Worm (Caenorhabditis elegans) whole organism, late embryonic: Measurements from ENCODE around the gene nhr-135.

Source experiments
- F13H6.1 ChIP-seq: sonication (generic microtip); optimal IDR thresholded peaks from 2 replicates; lab custom pipeline; 2016; ENCODE audit warnings: missing genetic modification characterization, missing compliant biosample characterization
- T23F11.4 ChIP-seq: fragments of 200-800 bp; sonication (Bioruptor generic); optimal IDR thresholded peaks from 2 replicates; lab custom pipeline; 2018; ENCODE audit warnings: mild to moderate bottlenecking, missing genetic modification characterization, missing compliant biosample characterization
- ahr-1 ChIP-seq: sonication (generic microtip); optimal IDR thresholded peaks from 2 replicates; lab custom pipeline; 2016; ENCODE audit warnings: missing genetic modification characterization, missing compliant biosample characterization
- ama-1 ChIP-seq: fragments of 150-350 bp; optimal IDR thresholded peaks from 2 replicates; lab custom pipeline; 2014
- ceh-18 ChIP-seq: sonication (generic microtip); optimal IDR thresholded peaks from 2 replicates; lab custom pipeline; 2016; ENCODE audit warnings: missing genetic modification characterization, missing compliant biosample characterization
- ceh-19 ChIP-seq: fragments of 200-800 bp; sonication (Bioruptor generic); optimal IDR thresholded peaks from 2 replicates; lab custom pipeline; 2018; ENCODE audit warnings: mild to moderate bottlenecking, missing genetic modification characterization, missing compliant biosample characterization
- ceh-2 ChIP-seq: sonication (generic microtip); optimal IDR thresholded peaks from 2 replicates; lab custom pipeline; 2016; ENCODE audit warnings: missing genotype, missing genetic modification characterization, missing compliant biosample characterization
- ceh-30 ChIP-seq: fragments of 150-350 bp; optimal IDR thresholded peaks from 2 replicates; lab custom pipeline; 2014; ENCODE audit warnings: missing biosample characterization, missing genetic modification characterization
- ceh-45 ChIP-seq: fragments of 200-800 bp; sonication (Bioruptor generic); IDR thresholded peaks from 2 replicates; pipeline ENCODE4 v1.3.6; 2022; ENCODE audit warnings: missing genetic modification reagents, missing genetic modification characterization, missing compliant biosample characterization
- ceh-9 ChIP-seq: sonication (generic microtip); optimal IDR thresholded peaks from 2 replicates; lab custom pipeline; 2016; ENCODE audit warnings: mild to moderate bottlenecking, missing genetic modification characterization, inconsistent platforms, missing compliant biosample characterization
- dmd-4 ChIP-seq: sonication (generic microtip); optimal IDR thresholded peaks from 2 replicates; lab custom pipeline; 2016; ENCODE audit warnings: borderline replicate concordance, missing genetic modification characterization, missing compliant biosample characterization
- dve-1 ChIP-seq: sonication (generic microtip); optimal IDR thresholded peaks from 2 replicates; lab custom pipeline; 2017; ENCODE audit warnings: antibody characterized with exemption, mild to moderate bottlenecking, missing genetic modification characterization, missing compliant biosample characterization
- elt-2 ChIP-seq: sonication (generic microtip); optimal IDR thresholded peaks from 2 replicates; lab custom pipeline; 2016; ENCODE audit warnings: missing genetic modification reagents, missing genetic modification characterization, missing compliant biosample characterization
- elt-4 ChIP-seq: sonication (generic microtip); optimal IDR thresholded peaks from 2 replicates; lab custom pipeline; 2016; ENCODE audit warnings: missing genetic modification characterization, missing compliant biosample characterization
- fax-1 ChIP-seq: sonication (generic microtip); optimal IDR thresholded peaks from 2 replicates; lab custom pipeline; 2016; ENCODE audit warnings: missing genotype, missing genetic modification characterization, missing compliant biosample characterization
- fkh-10 ChIP-seq: fragments of 150-350 bp; optimal IDR thresholded peaks from 2 replicates; lab custom pipeline; 2014; ENCODE audit warnings: missing biosample characterization, missing genetic modification reagents, missing genetic modification characterization
- fkh-6 ChIP-seq: sonication (generic microtip); optimal IDR thresholded peaks from 2 replicates; lab custom pipeline; 2016; ENCODE audit warnings: missing genetic modification characterization, missing compliant biosample characterization
- gmeb-2 ChIP-seq: sonication (generic microtip); optimal IDR thresholded peaks from 2 replicates; lab custom pipeline; 2016; ENCODE audit warnings: missing genetic modification characterization, inconsistent platforms, missing compliant biosample characterization
- hlh-15 ChIP-seq: sonication (generic microtip); optimal IDR thresholded peaks from 2 replicates; lab custom pipeline; 2016; ENCODE audit warnings: missing genetic modification characterization, missing compliant biosample characterization
- hlh-6 ChIP-seq: sonication (generic microtip); optimal IDR thresholded peaks from 2 replicates; lab custom pipeline; 2016; ENCODE audit warnings: missing genotype, missing genetic modification characterization, missing compliant biosample characterization
- madf-2 ChIP-seq: sonication (generic microtip); optimal IDR thresholded peaks from 2 replicates; lab custom pipeline; 2017; ENCODE audit warnings: missing genetic modification characterization, missing compliant biosample characterization
- nfya-1 ChIP-seq: sonication (generic microtip); optimal IDR thresholded peaks from 2 replicates; lab custom pipeline; 2017; ENCODE audit warnings: missing genetic modification characterization, mild to moderate bottlenecking, missing compliant biosample characterization, antibody characterized with exemption, moderate library complexity
- nhr-11 ChIP-seq: fragments of 150-350 bp; optimal IDR thresholded peaks from 2 replicates; lab custom pipeline; 2014; ENCODE audit warnings: missing biosample characterization, missing genetic modification characterization
- nhr-232 ChIP-seq: sonication (generic microtip); optimal IDR thresholded peaks from 2 replicates; lab custom pipeline; 2016; ENCODE audit warnings: missing genetic modification characterization, missing compliant biosample characterization
- npax-4 ChIP-seq: sonication (generic microtip); optimal IDR thresholded peaks from 2 replicates; lab custom pipeline; 2016; ENCODE audit warnings: missing genetic modification characterization, missing compliant biosample characterization
- odd-2 ChIP-seq: sonication (generic microtip); optimal IDR thresholded peaks from 2 replicates; lab custom pipeline; 2017; ENCODE audit warnings: antibody characterized with exemption, mild to moderate bottlenecking, missing genetic modification characterization, missing compliant biosample characterization
- pha-4 ChIP-seq: fragments of 150-350 bp; optimal IDR thresholded peaks from 2 replicates; lab custom pipeline; 2018; ENCODE audit warnings: missing biosample characterization, missing genetic modification reagents, missing genetic modification characterization
- pros-1 ChIP-seq: fragments of 150-350 bp; optimal IDR thresholded peaks from 2 replicates; lab custom pipeline; 2014; ENCODE audit warnings: missing biosample characterization, missing genetic modification reagents, missing genetic modification characterization
- rnt-1 ChIP-seq: sonication (generic microtip); optimal IDR thresholded peaks from 2 replicates; lab custom pipeline; 2016; ENCODE audit warnings: missing genetic modification characterization, missing compliant biosample characterization
- sdc-2 ChIP-seq: sonication (generic microtip); optimal IDR thresholded peaks from 2 replicates; lab custom pipeline; 2016; ENCODE audit warnings: missing genotype, missing genetic modification characterization, missing compliant biosample characterization
- sox-2 ChIP-seq: fragments of 200-800 bp; sonication (Bioruptor generic); IDR thresholded peaks from 2 replicates; pipeline ENCODE4 v1.3.6; 2022; ENCODE audit warnings: missing genetic modification reagents, missing genetic modification characterization, missing compliant biosample characterization
- tbx-2 ChIP-seq: sonication (generic microtip); optimal IDR thresholded peaks from 2 replicates; lab custom pipeline; 2016; ENCODE audit warnings: missing genetic modification characterization, missing compliant biosample characterization
- unc-3 ChIP-seq, 2 experiments: fragments of 200-800 bp in 1 of 2; sonication (Bioruptor generic) in 1 of 2; sonication (generic microtip) in 1 of 2; conservative IDR thresholded peaks in 1 of 2; optimal IDR thresholded peaks in 1 of 2; 2 replicates each; pipeline versions ENCODE4 v1.3.6 to Lab custom; 2016 to 2022; ENCODE audit warnings: missing compliant biosample characterization in 2 of 2, missing genetic modification characterization in 2 of 2, missing genetic modification reagents in 1 of 2
- unc-42 ChIP-seq: sonication (generic microtip); optimal IDR thresholded peaks from 2 replicates; lab custom pipeline; 2016; ENCODE audit warnings: missing genotype, missing genetic modification characterization, missing compliant biosample characterization
- zip-5 ChIP-seq: sonication (generic microtip); optimal IDR thresholded peaks from 2 replicates; lab custom pipeline; 2016; ENCODE audit warnings: missing genetic modification characterization, missing compliant biosample characterization
- ztf-16 ChIP-seq: sonication (generic microtip); optimal IDR thresholded peaks from 2 replicates; lab custom pipeline; 2017; ENCODE audit warnings: missing genetic modification characterization, missing compliant biosample characterization

nhr-135 gene

ce11 chrV:7093720-7094401, at the start of gene nhr-135:
Gene nhr-135 (minus strand): TSS chrV:7093770.
- peak; percentile 8 for TF ChIP-seq elt-2
- no peak for TF ChIP-seq unc-3 (GFP tag; conservative IDR thresholded peaks at IDR 0.05; lab: Robert Waterston, UW)
- no peak for TF ChIP-seq unc-3 (tag; optimal IDR thresholded peaks at IDR 0.05; lab: Kevin White, UChicago)

- no peak for TF ChIP-seq ceh-18 (tag; lab: Kevin White, UChicago)
- TF ChIP-seq ama-1 = no peak
- TF ChIP-seq fkh-10 (GFP tag; lab: Kevin White, UChicago) = no peak
- peak; percentile 0 for TF ChIP-seq elt-2
Measured at ce11 chrV:7142661-7143060, 49.1 kb upstream of the nhr-135 start.

ce11 chrV:7141864-7142263, 48.3 kb upstream of the nhr-135 start, which contains the start of gene ugt-40:
Gene ugt-40 (minus strand): TSS chrV:7141964.
- no peak for TF ChIP-seq dve-1
- no peak for TF ChIP-seq ceh-19 (GFP tag; lab: Kevin White, UChicago)
- no peak for TF ChIP-seq sox-2 (GFP tag; lab: Robert Waterston, UW)
- TF ChIP-seq unc-42 (tag; lab: Kevin White, UChicago) = no peak
- TF ChIP-seq nfya-1 (tag; lab: Kevin White, UChicago) = no peak
- TF ChIP-seq ceh-45 = no peak
- TF ChIP-seq nhr-232 (tag; lab: Kevin White, UChicago) = no peak
- TF ChIP-seq T23F11.4 (GFP tag; lab: Kevin White, UChicago) = no peak
- TF ChIP-seq npax-4 (tag; lab: Kevin White, UChicago) = no peak
- no peak for TF ChIP-seq madf-2 (tag; lab: Kevin White, UChicago)
- no peak for TF ChIP-seq dmd-4 (tag; lab: Kevin White, UChicago)
- no peak for TF ChIP-seq elt-4
- TF ChIP-seq odd-2 (tag; lab: Kevin White, UChicago) = no peak
- TF ChIP-seq nhr-11 (tag; lab: Kevin White, UChicago) = no peak
- TF ChIP-seq gmeb-2 (tag; lab: Kevin White, UChicago) = no peak

ce11 chrV:7140368-7140767, 46.8 kb upstream of the nhr-135 start:
- TF ChIP-seq ceh-9 (tag; lab: Kevin White, UChicago) = no peak
- no peak for TF ChIP-seq pros-1
- TF ChIP-seq hlh-15 (tag; lab: Kevin White, UChicago) = no peak
- no peak for TF ChIP-seq sdc-2
- TF ChIP-seq F13H6.1 (tag; lab: Kevin White, UChicago) = no peak
- TF ChIP-seq pha-4 (tag; lab: Kevin White, UChicago) = no peak
- no peak for TF ChIP-seq nhr-11 (tag; lab: Kevin White, UChicago)
- TF ChIP-seq rnt-1 (tag; lab: Kevin White, UChicago) = no peak

ce11 chrV:7138320-7138719, 44.8 kb upstream of the nhr-135 start, which contains the start of gene str-112:
Gene str-112 (minus strand): TSS chrV:7138420.
- TF ChIP-seq hlh-6 = no peak

ce11 chrV:7136859-7137258, 43.3 kb upstream of the nhr-135 start:
- TF ChIP-seq zip-5 (tag; lab: Kevin White, UChicago) = no peak
- no peak for TF ChIP-seq pha-4 (tag; lab: Kevin White, UChicago)
- TF ChIP-seq ahr-1 (tag; lab: Kevin White, UChicago) = no peak
- TF ChIP-seq unc-42 (tag; lab: Kevin White, UChicago) = no peak
- no peak for TF ChIP-seq nhr-232 (tag; lab: Kevin White, UChicago)
- TF ChIP-seq rnt-1 (tag; lab: Kevin White, UChicago) = no peak
- TF ChIP-seq fkh-10 (GFP tag; lab: Kevin White, UChicago) = no peak
- TF ChIP-seq gmeb-2 (tag; lab: Kevin White, UChicago) = no peak
- no peak for TF ChIP-seq fax-1 (tag; lab: Kevin White, UChicago)
- TF ChIP-seq ceh-19 (GFP tag; lab: Kevin White, UChicago) = no peak
- TF ChIP-seq ceh-2 (tag; lab: Kevin White, UChicago) = no peak
- TF ChIP-seq ceh-45 = no peak
- TF ChIP-seq fkh-6 (tag; lab: Kevin White, UChicago) = no peak
- no peak for TF ChIP-seq ceh-30
- TF ChIP-seq elt-4 = no peak
- TF ChIP-seq ztf-16 (tag; lab: Kevin White, UChicago) = no peak
- no peak for TF ChIP-seq tbx-2
- no peak for TF ChIP-seq npax-4 (tag; lab: Kevin White, UChicago)
- TF ChIP-seq ceh-18 (tag; lab: Kevin White, UChicago) = no peak
- no peak for TF ChIP-seq odd-2 (tag; lab: Kevin White, UChicago)
